Worm (Caenorhabditis elegans): ENCODE results near the gene gpa-1.

gpa-1 gene

DNA sequence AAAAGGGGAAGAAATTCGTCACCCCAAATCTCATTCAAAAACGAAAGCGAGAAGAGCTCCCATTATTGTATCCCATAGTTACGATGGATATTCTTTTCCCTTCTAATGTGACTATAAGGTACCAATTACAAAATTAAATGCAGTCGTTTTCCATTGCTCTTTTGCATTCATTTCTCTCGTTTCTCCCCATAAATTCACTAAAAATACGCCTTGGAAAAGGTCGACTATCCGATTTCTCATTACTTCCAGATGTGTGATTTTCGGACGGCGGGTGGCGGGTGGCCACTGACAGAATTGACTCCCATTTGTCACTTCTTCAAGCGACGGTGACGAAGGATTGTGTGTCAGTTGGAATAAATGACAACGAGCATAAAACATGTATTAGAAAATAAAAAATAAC lies 44.0 kb downstream of the gpa-1 start:
- TF ChIP-seq snpc-4 (tag; optimal IDR thresholded peaks at IDR 0.05) (no peak), nhr-12 (tag; optimal IDR thresholded peaks at IDR 0.05) (no peak), pqm-1 (tag; optimal IDR thresholded peaks at IDR 0.05) (no peak), jun-1 (tag; optimal IDR thresholded peaks at IDR 0.05) (no peak), lin-15B (tag; optimal IDR thresholded peaks at IDR 0.05) (no peak), mml-1 (tag; optimal IDR thresholded peaks at IDR 0.05) (no peak), skn-1 (tag; optimal IDR thresholded peaks at IDR 0.05) (no peak), pha-4 (tag; optimal IDR thresholded peaks at IDR 0.05) (no peak), lsy-12 (tag; optimal IDR thresholded peaks at IDR 0.05) (no peak), unc-62 (GFP tag; optimal IDR thresholded peaks at IDR 0.05) (no peak)

DNA sequence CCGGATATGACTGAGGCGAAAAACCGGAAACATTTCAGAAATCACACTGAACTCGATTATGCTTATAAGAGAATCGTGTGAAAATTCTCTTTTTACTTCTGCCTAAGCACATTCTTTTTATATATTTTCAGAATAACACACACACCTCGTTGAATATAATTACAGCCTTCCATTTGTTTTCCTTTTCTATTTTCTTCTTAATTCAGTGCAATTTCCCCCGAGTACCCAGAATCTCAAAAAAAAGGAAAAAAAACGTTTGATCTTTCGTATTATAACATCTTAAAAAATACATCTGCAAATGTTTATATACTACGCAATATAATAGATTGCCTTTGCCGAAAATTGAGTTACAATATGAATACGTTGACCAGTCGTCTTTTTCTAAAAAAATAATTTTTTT lies 45.7 kb downstream of the gpa-1 start:
- TF ChIP-seq pqm-1 (tag; optimal IDR thresholded peaks at IDR 0.05), result no peak
- TF ChIP-seq unc-62 (GFP tag; optimal IDR thresholded peaks at IDR 0.05), result no peak
- TF ChIP-seq fos-1 (tag; optimal IDR thresholded peaks at IDR 0.05), result no peak
- TF ChIP-seq R02D3.7 (tag; optimal IDR thresholded peaks at IDR 0.05), result no peak
- TF ChIP-seq skn-1 (tag; optimal IDR thresholded peaks at IDR 0.05), result no peak
- TF ChIP-seq ztf-11 (tag; optimal IDR thresholded peaks at IDR 0.05), result no peak
- no peak for TF ChIP-seq ceh-82 (tag; optimal IDR thresholded peaks at IDR 0.05)
- TF ChIP-seq jun-1 (tag; optimal IDR thresholded peaks at IDR 0.05), result no peak
- no peak for TF ChIP-seq egl-5 (tag; optimal IDR thresholded peaks at IDR 0.05)
- TF ChIP-seq ZK546.5 (tag; optimal IDR thresholded peaks at IDR 0.05), result no peak
- no peak for TF ChIP-seq tbx-2 (tag; optimal IDR thresholded peaks at IDR 0.05)

DNA sequence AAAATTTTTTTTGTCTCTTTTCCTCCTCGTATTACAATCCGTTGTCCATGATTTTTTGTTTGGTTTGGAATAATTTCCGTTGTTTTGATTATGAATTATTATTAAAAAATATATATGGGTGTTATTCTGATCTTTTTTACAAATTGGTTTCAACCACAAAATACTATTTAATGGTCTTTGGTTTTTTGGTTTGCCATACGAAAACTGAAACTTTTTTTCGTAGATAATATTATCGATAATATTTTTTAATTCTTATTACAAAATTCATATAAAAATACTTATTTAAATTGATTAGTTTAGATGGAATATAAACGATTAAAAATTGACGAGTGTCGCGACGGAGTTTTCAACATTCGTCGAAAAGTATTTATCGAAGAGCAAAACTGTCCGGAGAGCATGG lies 50.3 kb downstream of the gpa-1 start, which contains the start of gene jmjd-5:
Gene jmjd-5 (plus strand): TSS at position 301 of the 400 bp plus-strand sequence.
- TF ChIP-seq nhr-23 (tag; optimal IDR thresholded peaks at IDR 0.05), result no peak
- TF ChIP-seq zag-1 (tag; optimal IDR thresholded peaks at IDR 0.05), result no peak
- TF ChIP-seq elt-2 (tag; optimal IDR thresholded peaks at IDR 0.05), result no peak
- TF ChIP-seq aly-2 (tag; optimal IDR thresholded peaks at IDR 0.05), result no peak
- no peak for TF ChIP-seq mdl-1 (tag; optimal IDR thresholded peaks at IDR 0.05)
- no peak for TF ChIP-seq hmg-11 (tag; optimal IDR thresholded peaks at IDR 0.05)
- no peak for TF ChIP-seq eor-1 (tag; optimal IDR thresholded peaks at IDR 0.05)
- no peak for TF ChIP-seq nhr-76 (tag; optimal IDR thresholded peaks at IDR 0.05)
- TF ChIP-seq lsy-12 (tag; optimal IDR thresholded peaks at IDR 0.05), result no peak
- TF ChIP-seq egl-27 (tag; optimal IDR thresholded peaks at IDR 0.05), result no peak

DNA sequence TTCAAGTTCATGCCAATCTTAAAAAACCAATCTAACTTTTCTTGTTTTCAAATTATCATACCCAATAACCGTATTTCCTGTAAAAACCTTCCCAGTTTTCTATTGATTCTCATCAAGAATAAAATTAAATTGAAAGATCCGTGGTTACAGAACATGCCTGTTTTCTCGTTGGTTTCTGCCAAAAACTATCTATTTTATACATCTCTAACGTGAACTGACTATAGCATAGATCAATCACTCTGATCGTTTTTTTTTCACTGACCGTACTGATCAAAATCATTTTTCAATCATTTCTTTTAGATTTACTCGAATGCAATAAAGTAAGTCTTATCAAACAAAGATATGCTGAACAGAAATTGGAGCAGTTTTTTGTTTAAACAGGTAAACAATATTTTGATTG lies 52.6 kb downstream of the gpa-1 start, which contains the start of gene C06H2.2:
Gene C06H2.2 (plus strand): TSS at position 301 of the 400 bp plus-strand sequence.
- no peak for TF ChIP-seq hmg-11 (tag; optimal IDR thresholded peaks at IDR 0.05)
- TF ChIP-seq unc-39 (tag; optimal IDR thresholded peaks at IDR 0.05), result no peak
- no peak for TF ChIP-seq nhr-12 (tag; optimal IDR thresholded peaks at IDR 0.05)
- no peak for TF ChIP-seq fos-1 (tag; optimal IDR thresholded peaks at IDR 0.05)
- TF ChIP-seq mml-1 (tag; optimal IDR thresholded peaks at IDR 0.05), result no peak
- no peak for TF ChIP-seq egl-5 (tag; optimal IDR thresholded peaks at IDR 0.05)
- TF ChIP-seq snpc-4 (tag; optimal IDR thresholded peaks at IDR 0.05), result no peak
- TF ChIP-seq fkh-2 (tag; optimal IDR thresholded peaks at IDR 0.05), result no peak
- TF ChIP-seq elt-3 (tag; optimal IDR thresholded peaks at IDR 0.05), result no peak
- TF ChIP-seq nhr-43 (tag; optimal IDR thresholded peaks at IDR 0.05; ENCODE audit: poor library complexity, severe bottlenecking), result no peak
- TF ChIP-seq ceh-28 (tag; optimal IDR thresholded peaks at IDR 0.05), result no peak
- TF ChIP-seq eor-1 (tag; optimal IDR thresholded peaks at IDR 0.05), result no peak
- TF ChIP-seq tbx-2 (tag; optimal IDR thresholded peaks at IDR 0.05), result no peak

Data from whole organism, L3 larva.